Fruit fly (Drosophila melanogaster) whole organism, wandering third instar larva: ENCODE data around the gene CG15365.

Experiments used
- Abd-B ChIP-seq: fragments of >200 bp; optimal IDR thresholded peaks from 2 replicates; lab custom pipeline; 2017; ENCODE audit warnings: missing biosample characterization, missing genetic modification characterization
- CG32264 ChIP-seq: fragments of 200-800 bp; sonication (Bioruptor generic); optimal IDR thresholded peaks from 2 replicates; lab custom pipeline; 2016; ENCODE audit warnings: missing biosample characterization, missing genetic modification characterization
- CG9705 ChIP-seq: fragments of 200-800 bp; sonication (Bioruptor generic); optimal IDR thresholded peaks from 2 replicates; lab custom pipeline; 2018; ENCODE audit warnings: missing biosample characterization, mild to moderate bottlenecking, missing genetic modification characterization
- CrebA ChIP-seq: fragments of 200-800 bp; sonication (Bioruptor generic); optimal IDR thresholded peaks from 2 replicates; lab custom pipeline; 2016; ENCODE audit warnings: missing biosample characterization, mild to moderate bottlenecking, missing genetic modification characterization, borderline replicate concordance
- Dfd ChIP-seq: fragments of >200 bp; optimal IDR thresholded peaks from 2 replicates; lab custom pipeline; 2017; ENCODE audit warnings: missing biosample characterization, missing genetic modification characterization
- Dif ChIP-seq: fragments of 200-275, 200-300 bp; sonication (Bioruptor generic); optimal IDR thresholded peaks from 2 replicates; lab custom pipeline; 2018; ENCODE audit warnings: missing biosample characterization, missing genetic modification characterization; ENCODE audit not compliant: partially characterized antibody
- GATAd ChIP-seq: sonication (Bioruptor generic); optimal IDR thresholded peaks from 2 replicates; lab custom pipeline; 2016; ENCODE audit warnings: missing biosample characterization, missing genetic modification characterization
- HLH106 ChIP-seq: fragments of 200-800 bp; optimal IDR thresholded peaks from 3 replicates; lab custom pipeline; 2019; ENCODE audit warnings: missing biosample characterization, mild to moderate bottlenecking, missing genetic modification characterization, moderate library complexity
- Hnf4 ChIP-seq: fragments of 200-800 bp; sonication (Bioruptor generic); optimal IDR thresholded peaks from 2 replicates; lab custom pipeline; 2016; ENCODE audit warnings: missing biosample characterization, mild to moderate bottlenecking, missing genetic modification characterization
- Hr78 ChIP-seq: fragments of >200 bp; optimal IDR thresholded peaks from 2 replicates; lab custom pipeline; 2017; ENCODE audit warnings: missing biosample characterization, missing genetic modification characterization
- Hr83 ChIP-seq: fragments of 200-300 bp; sonication (Bioruptor generic); optimal IDR thresholded peaks from 2 replicates; lab custom pipeline; 2016; ENCODE audit warnings: missing biosample characterization, mild to moderate bottlenecking, missing genetic modification characterization, moderate library complexity; ENCODE audit not compliant: poor library complexity, severe bottlenecking
- Jra ChIP-seq: sonication (Bioruptor generic); optimal IDR thresholded peaks from 2 replicates; lab custom pipeline; 2016; ENCODE audit warnings: missing biosample characterization, missing genetic modification characterization
- Mio ChIP-seq: sonication (Bioruptor generic); optimal IDR thresholded peaks from 2 replicates; lab custom pipeline; 2016; ENCODE audit warnings: missing biosample characterization, missing genetic modification characterization
- Myc ChIP-seq: fragments of >200 bp; optimal IDR thresholded peaks from 2 replicates; lab custom pipeline; 2017
- N ChIP-seq: fragments of >200 bp; optimal IDR thresholded peaks from 2 replicates; lab custom pipeline; 2018; ENCODE audit warnings: missing biosample characterization, missing external identifiers, missing genetic modification characterization
- OdsH ChIP-seq: fragments of 200-800 bp; sonication (Bioruptor generic); optimal IDR thresholded peaks from 2 replicates; lab custom pipeline; 2016; ENCODE audit warnings: missing biosample characterization, mild to moderate bottlenecking, missing genetic modification characterization
- Rel ChIP-seq, 2 experiments: fragments of 200-800 bp; sonication (Bioruptor generic) in 1 of 2; optimal IDR thresholded peaks; 2 replicates in 1 of 2; 3 replicates in 1 of 2; lab custom pipeline; 2016 to 2019; ENCODE audit warnings: mild to moderate bottlenecking in 2 of 2, missing biosample characterization in 2 of 2, missing genetic modification characterization in 2 of 2, moderate library complexity in 1 of 2
- Sp1 ChIP-seq: fragments of 200-800 bp; sonication (Bioruptor generic); optimal IDR thresholded peaks from 3 replicates; lab custom pipeline; 2019; ENCODE audit warnings: missing biosample characterization, mild to moderate bottlenecking, missing genetic modification characterization, moderate library complexity
- Vsx2 ChIP-seq: fragments of 200-300, 225-300 bp; sonication (Bioruptor generic); optimal IDR thresholded peaks from 2 replicates; lab custom pipeline; 2018; ENCODE audit warnings: missing biosample characterization, missing genetic modification characterization; ENCODE audit not compliant: partially characterized antibody
- br ChIP-seq: fragments of 200-800 bp; sonication (Bioruptor generic); optimal IDR thresholded peaks from 2 replicates; lab custom pipeline; 2016; ENCODE audit warnings: missing biosample characterization, missing genetic modification characterization
- brk ChIP-seq: fragments of 200-800 bp; sonication (Bioruptor generic); optimal IDR thresholded peaks from 2 replicates; lab custom pipeline; 2016; ENCODE audit warnings: missing biosample characterization, mild to moderate bottlenecking, missing genetic modification characterization
- dl ChIP-seq, 2 experiments: fragments of 175-275, 200-275 bp in 1 of 2; fragments of 200-275 bp in 1 of 2; sonication (Bioruptor generic); optimal IDR thresholded peaks; lab custom pipeline; 2018; ENCODE audit warnings: mild to moderate bottlenecking in 2 of 2, missing biosample characterization in 2 of 2, missing genetic modification characterization in 2 of 2, moderate library complexity in 2 of 2; ENCODE audit not compliant: partially characterized antibody in 2 of 2, insufficient read depth in 1 of 2
- dmrt93B ChIP-seq: fragments of 200-800 bp; sonication (Bioruptor generic); optimal IDR thresholded peaks from 2 replicates; lab custom pipeline; 2018; ENCODE audit warnings: missing biosample characterization, mild to moderate bottlenecking, missing genetic modification characterization
- dsf ChIP-seq: sonication (Bioruptor generic); optimal IDR thresholded peaks from 2 replicates; lab custom pipeline; 2016; ENCODE audit warnings: missing biosample characterization, missing genetic modification characterization, borderline replicate concordance
- ey ChIP-seq: fragments of 200-800 bp; sonication (Bioruptor generic); optimal IDR thresholded peaks from 2 replicates; lab custom pipeline; 2016; ENCODE audit warnings: missing biosample characterization, missing genetic modification characterization
- foxo ChIP-seq, 2 experiments: fragments of 200-800 bp; sonication (Bioruptor generic); optimal IDR thresholded peaks; 2 replicates in 1 of 2; 3 replicates in 1 of 2; lab custom pipeline; 2016 to 2017; ENCODE audit warnings: missing biosample characterization in 2 of 2, missing genetic modification characterization in 2 of 2
- fru ChIP-seq: fragments of 200-800 bp; sonication (Bioruptor generic); optimal IDR thresholded peaks from 3 replicates; lab custom pipeline; 2016; ENCODE audit warnings: missing biosample characterization, mild to moderate bottlenecking, missing genetic modification characterization
- h ChIP-seq: fragments of 200-800 bp; sonication (Bioruptor generic); optimal IDR thresholded peaks from 3 replicates; lab custom pipeline; 2016; ENCODE audit warnings: missing biosample characterization, mild to moderate bottlenecking, missing genetic modification characterization
- jim ChIP-seq: fragments of 175-275, 200-325 bp; sonication (Bioruptor generic); optimal IDR thresholded peaks from 2 replicates; lab custom pipeline; 2016; ENCODE audit warnings: missing biosample characterization, mild to moderate bottlenecking, missing genetic modification characterization
- lola ChIP-seq: fragments of >200 bp; optimal IDR thresholded peaks from 2 replicates; lab custom pipeline; 2017; ENCODE audit warnings: missing biosample characterization, missing genetic modification characterization
- pan ChIP-seq: fragments of >200 bp; optimal IDR thresholded peaks from 2 replicates; lab custom pipeline; 2017
- psq ChIP-seq: fragments of 200-800 bp; sonication (Bioruptor generic); optimal IDR thresholded peaks from 3 replicates; lab custom pipeline; 2017; ENCODE audit warnings: missing biosample characterization, mild to moderate bottlenecking, missing genetic modification characterization, moderate library complexity
- rgr ChIP-seq: fragments of 200-800 bp; sonication (Bioruptor generic); optimal IDR thresholded peaks from 3 replicates; lab custom pipeline; 2016; ENCODE audit warnings: missing biosample characterization, mild to moderate bottlenecking, missing genetic modification characterization
- sage ChIP-seq: fragments of 200-800 bp; sonication (Bioruptor generic); optimal IDR thresholded peaks from 2 replicates; lab custom pipeline; 2016; ENCODE audit warnings: missing biosample characterization, mild to moderate bottlenecking, missing genetic modification characterization
- sv ChIP-seq: fragments of 200-800 bp; sonication (Bioruptor generic); optimal IDR thresholded peaks from 3 replicates; lab custom pipeline; 2016; ENCODE audit warnings: missing biosample characterization, missing genetic modification characterization
- tai ChIP-seq: sonication (Bioruptor generic); optimal IDR thresholded peaks from 2 replicates; lab custom pipeline; 2016; ENCODE audit warnings: missing biosample characterization, missing genetic modification characterization
- usp ChIP-seq: fragments of >200 bp; optimal IDR thresholded peaks from 2 replicates; lab custom pipeline; 2017; ENCODE audit warnings: missing biosample characterization, missing genetic modification characterization
- woc ChIP-seq: sonication (Bioruptor generic); optimal IDR thresholded peaks from 2 replicates; lab custom pipeline; 2016; ENCODE audit warnings: missing biosample characterization, mild to moderate bottlenecking, missing genetic modification characterization

The CG15365 gene

dm6 chrX:9067754-9068477 lies at the start of gene CG15365:
CG15365 (minus strand) TSS chrX:9067983.
- TF ChIP-seq pan (lab: Kevin White, UChicago) (no peak), fru (peak; percentile 19), tai (GFP tag; lab: Kevin White, UChicago) (no peak), dmrt93B (GFP tag; lab: Kevin White, UChicago) (peak; percentile 39), dsf (no peak), Dfd (GFP tag; lab: Kevin White, UChicago) (no peak), Sp1 (GFP tag; lab: Kevin White, UChicago) (peak; percentile 49), N (no peak), Myc (lab: Kevin White, UChicago) (peak; percentile 88), rgr (GFP tag; lab: Kevin White, UChicago) (peak; percentile 48), brk (GFP tag; lab: Kevin White, UChicago) (no peak), CG9705 (GFP tag; lab: Kevin White, UChicago) (no peak), woc (peak; percentile 48), foxo (GFP tag; optimal IDR thresholded peaks at IDR 0.05; lab: Kevin White, UChicago) (peak in 1 of 2 experiments; percentile 43), jim (GFP tag; lab: Kevin White, UChicago) (no peak), h (GFP tag; lab: Kevin White, UChicago) (peak; percentile 44), HLH106 (tag; lab: Kevin White, UChicago) (peak; percentile 60), CG32264 (GFP tag; lab: Kevin White, UChicago) (no peak)
- TF ChIP-seq, all 38 proteins: peak for 9

DNA sequence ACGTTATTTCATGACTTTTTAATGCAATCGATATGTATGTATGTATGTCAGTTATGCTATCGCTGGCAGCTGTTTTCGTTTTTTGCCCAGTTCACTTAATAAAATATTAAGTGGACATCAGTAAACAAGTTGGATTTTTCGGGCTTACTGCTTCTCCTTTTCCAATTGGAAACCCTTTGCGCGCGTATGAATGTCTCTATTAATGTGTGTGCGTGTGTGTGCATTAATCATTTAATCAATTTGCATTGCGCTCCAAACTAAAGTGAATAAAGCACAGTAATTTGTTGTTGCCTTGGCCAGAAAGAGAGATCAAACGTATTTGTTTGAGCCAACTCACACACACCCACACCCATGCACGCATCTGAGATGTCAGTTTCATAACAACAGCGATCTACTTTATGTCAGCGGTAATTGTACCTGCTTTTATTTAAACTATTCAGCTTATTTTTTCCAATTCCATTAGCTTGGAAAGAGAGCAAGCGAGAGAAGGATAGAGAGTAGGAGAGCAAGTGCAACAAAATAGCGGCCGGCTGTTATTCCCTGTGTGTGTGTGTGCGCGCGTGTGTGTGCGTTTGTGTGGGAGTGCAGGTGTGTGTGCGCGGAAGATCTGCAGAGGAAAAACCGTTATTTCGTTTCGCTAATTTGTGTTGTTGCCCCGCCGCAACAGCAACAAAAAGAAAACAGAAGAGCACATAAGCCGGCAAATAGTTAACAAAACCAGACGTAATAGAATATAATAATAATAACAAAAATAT lies 42.5 kb upstream of the CG15365 start:
- TF ChIP-seq foxo (GFP tag; optimal IDR thresholded peaks at IDR 0.05; lab: Kevin White, UChicago) (no peak), h (GFP tag; lab: Kevin White, UChicago) (no peak), CG32264 (GFP tag; lab: Kevin White, UChicago) (no peak), Dfd (GFP tag; lab: Kevin White, UChicago) (peak; percentile 85)

DNA sequence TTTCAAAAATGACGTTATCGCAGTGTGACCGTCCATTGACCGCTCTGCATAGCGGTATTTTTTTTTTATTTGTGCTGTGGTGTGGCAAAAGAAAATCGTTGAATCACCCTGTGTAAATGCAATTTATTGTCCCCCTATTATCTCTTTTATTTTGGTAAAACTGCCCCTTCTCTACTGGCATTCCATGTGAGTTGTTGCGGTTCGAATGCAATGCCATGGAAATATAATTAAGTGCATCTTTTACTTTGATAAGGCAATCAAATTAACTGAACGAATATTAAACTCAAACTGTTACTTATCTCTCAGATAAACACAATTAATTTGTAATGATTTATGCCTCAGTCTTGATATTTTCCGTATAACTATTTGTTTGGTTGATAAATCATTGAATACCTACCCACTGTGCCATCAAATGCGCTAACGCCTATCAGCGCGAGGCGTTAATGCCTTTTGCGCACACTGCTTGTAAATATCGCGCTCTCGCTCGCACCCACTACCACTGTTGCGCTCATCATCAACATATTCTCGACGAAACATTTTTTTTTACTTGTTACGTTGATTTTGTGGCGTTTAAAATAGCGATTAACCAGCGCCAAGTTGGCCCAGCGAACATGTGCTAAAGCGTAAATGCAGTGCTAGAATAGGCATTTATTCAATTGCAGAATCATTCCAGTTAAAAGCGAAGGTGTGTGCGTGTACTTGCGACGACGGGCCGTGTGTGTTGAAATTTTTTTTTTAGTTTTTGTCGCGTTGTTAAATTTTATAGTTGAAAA lies 41.5 kb upstream of the CG15365 start:
- TF ChIP-seq Hr83 (GFP tag; lab: Kevin White, UChicago) (peak; percentile 17), tai (GFP tag; lab: Kevin White, UChicago) (no peak), Abd-B (GFP tag; lab: Kevin White, UChicago) (no peak), dsf (no peak), jim (GFP tag; lab: Kevin White, UChicago) (no peak), usp (GFP tag; lab: Kevin White, UChicago) (no peak), CG32264 (GFP tag; lab: Kevin White, UChicago) (no peak), Dif (no peak), h (GFP tag; lab: Kevin White, UChicago) (peak; percentile 7), GATAd (GFP tag; lab: Kevin White, UChicago) (no peak), pan (lab: Kevin White, UChicago) (no peak), CG9705 (GFP tag; lab: Kevin White, UChicago) (peak; percentile 8), lola (no peak), brk (GFP tag; lab: Kevin White, UChicago) (no peak), sage (GFP tag; lab: Kevin White, UChicago) (no peak), Hr78 (no peak), Vsx2 (GFP tag; lab: Kevin White, UChicago) (no peak), N (no peak), rgr (GFP tag; lab: Kevin White, UChicago) (peak; percentile 21), Mio (GFP tag; lab: Kevin White, UChicago) (no peak), Myc (lab: Kevin White, UChicago) (no peak), Rel (GFP tag; optimal IDR thresholded peaks at IDR 0.05; lab: Kevin White, UChicago) (no peak), Rel (tag; optimal IDR thresholded peaks at IDR 0.05; lab: Kevin White, UChicago) (no peak), Sp1 (GFP tag; lab: Kevin White, UChicago) (peak; percentile 19), OdsH (GFP tag; lab: Kevin White, UChicago) (peak; percentile 28), ey (peak; percentile 25), Dfd (GFP tag; lab: Kevin White, UChicago) (no peak), sv (GFP tag; lab: Kevin White, UChicago) (no peak), HLH106 (tag; lab: Kevin White, UChicago) (peak; percentile 58), foxo (GFP tag; optimal IDR thresholded peaks at IDR 0.05; lab: Kevin White, UChicago) (peak in 1 of 2 experiments; percentile 37), psq (peak; percentile 21), woc (peak; percentile 68), Hnf4 (GFP tag; lab: Kevin White, UChicago) (no peak), fru (peak; percentile 29), CrebA (GFP tag; lab: Kevin White, UChicago) (no peak), Jra (GFP tag; lab: Kevin White, UChicago) (no peak), br (GFP tag; lab: Kevin White, UChicago) (no peak), dmrt93B (GFP tag; lab: Kevin White, UChicago) (no peak), dl (GFP tag; optimal IDR thresholded peaks at IDR 0.05; lab: Kevin White, UChicago; ENCODE audit: insufficient read depth in 1 of 2, partially characterized antibody in 2 of 2) (no peak)
- TF ChIP-seq, all 38 proteins: peak for 12
